Worm (Caenorhabditis elegans): ENCODE data around the gene C18F10.2.

ce11 chrIII:6261985-6262384 is 11.0 kb upstream of the C18F10.2 start, which contains the start of gene srg-4:
- TF ChIP-seq unc-39 (tag; optimal IDR thresholded peaks at IDR 0.05): no peak
- no peak for TF ChIP-seq ama-1 (optimal IDR thresholded peaks at IDR 0.05)
- no peak for TF ChIP-seq fos-1 (tag; optimal IDR thresholded peaks at IDR 0.05)
- TF ChIP-seq egl-27 (tag; optimal IDR thresholded peaks at IDR 0.05): no peak
